Worm (Caenorhabditis elegans): Measurements from ENCODE around the gene Y53G8AR.6.
A peak's percentile ranks its signal among the peaks of the same experiment; 100 is the strongest.

The Y53G8AR.6 gene

ce11 chrIII:3273141-3273540 is 21.4 kb upstream of the Y53G8AR.6 start (continued):
- TF ChIP-seq ztf-4 (tag; optimal IDR thresholded peaks at IDR 0.05) (no peak), lin-13 (GFP tag; optimal IDR thresholded peaks at IDR 0.05) (peak; percentile 27)

- no peak for TF ChIP-seq mbf-1 (tag; optimal IDR thresholded peaks at IDR 0.05)
- no peak for TF ChIP-seq lsy-2 (tag; optimal IDR thresholded peaks at IDR 0.05)
- TF ChIP-seq zag-1 (tag; optimal IDR thresholded peaks at IDR 0.05) = no peak
- no peak for TF ChIP-seq peb-1 (tag; optimal IDR thresholded peaks at IDR 0.05)
- TF ChIP-seq nhr-12 (tag; optimal IDR thresholded peaks at IDR 0.05) = no peak
- TF ChIP-seq mab-5 (tag; optimal IDR thresholded peaks at IDR 0.05) = no peak
- no peak for TF ChIP-seq unc-39 (tag; optimal IDR thresholded peaks at IDR 0.05)
- TF ChIP-seq nhr-25 (tag; optimal IDR thresholded peaks at IDR 0.05) = no peak
- TF ChIP-seq nhr-10 (tag; optimal IDR thresholded peaks at IDR 0.05) = no peak
- TF ChIP-seq mdl-1 (tag; optimal IDR thresholded peaks at IDR 0.05) = no peak
- TF ChIP-seq ZK546.5 (tag; optimal IDR thresholded peaks at IDR 0.05) = no peak
- no peak for TF ChIP-seq sma-9 (GFP tag; optimal IDR thresholded peaks at IDR 0.05)
- no peak for TF ChIP-seq sma-9 (tag; optimal IDR thresholded peaks at IDR 0.05)
These were observed 15.9 kb upstream of the Y53G8AR.6 start, which contains the start of gene Y53G8AM.8 for ce11 chrIII:3278610-3279009. Gene Y53G8AM.8, minus strand, starts transcription at chrIII:3278710.

- TF ChIP-seq alr-1 (tag; optimal IDR thresholded peaks at IDR 0.05) (no peak), ztf-1 (GFP tag; conservative IDR thresholded peaks at IDR 0.05) (no peak), nhr-77 (tag; optimal IDR thresholded peaks at IDR 0.05) (no peak), lin-39 (tag; optimal IDR thresholded peaks at IDR 0.05) (no peak), nhr-6 (tag; optimal IDR thresholded peaks at IDR 0.05) (peak; percentile 76), nhr-237 (tag; optimal IDR thresholded peaks at IDR 0.05) (peak; percentile 50), C34F6.9 (tag; optimal IDR thresholded peaks at IDR 0.05) (peak; percentile 92), sma-9 (GFP tag; optimal IDR thresholded peaks at IDR 0.05) (peak; percentile 94), sma-9 (tag; optimal IDR thresholded peaks at IDR 0.05) (no peak), peb-1 (tag; optimal IDR thresholded peaks at IDR 0.05) (no peak), elt-1 (tag; optimal IDR thresholded peaks at IDR 0.05) (no peak), ceh-82 (tag; optimal IDR thresholded peaks at IDR 0.05) (no peak), sma-3 (GFP tag; optimal IDR thresholded peaks at IDR 0.05) (peak; percentile 88), sem-4 (tag; optimal IDR thresholded peaks at IDR 0.05) (peak; percentile 83), lin-13 (GFP tag; optimal IDR thresholded peaks at IDR 0.05) (peak; percentile 76), nhr-25 (tag; optimal IDR thresholded peaks at IDR 0.05) (peak; percentile 94), nhr-11 (tag; optimal IDR thresholded peaks at IDR 0.05) (no peak), dmd-4 (tag; optimal IDR thresholded peaks at IDR 0.05) (no peak), unc-55 (GFP tag; optimal IDR thresholded peaks at IDR 0.05) (peak; percentile 67), nhr-10 (tag; optimal IDR thresholded peaks at IDR 0.05) (no peak), skn-1 (tag; optimal IDR thresholded peaks at IDR 0.05) (no peak), nhr-21 (tag; optimal IDR thresholded peaks at IDR 0.05) (peak; percentile 58), ZK546.5 (tag; optimal IDR thresholded peaks at IDR 0.05) (no peak), mab-5 (tag; optimal IDR thresholded peaks at IDR 0.05) (peak; percentile 65), crh-2 (tag; optimal IDR thresholded peaks at IDR 0.05) (peak; percentile 69), ama-1 (optimal IDR thresholded peaks at IDR 0.05) (no peak), ztf-11 (tag; optimal IDR thresholded peaks at IDR 0.05) (no peak), unc-62 (GFP tag; optimal IDR thresholded peaks at IDR 0.05) (no peak), lin-11 (tag; optimal IDR thresholded peaks at IDR 0.05) (no peak), F13H6.1 (tag; optimal IDR thresholded peaks at IDR 0.05) (peak; percentile 83), R02D3.7 (tag; optimal IDR thresholded peaks at IDR 0.05) (no peak), mdl-1 (tag; optimal IDR thresholded peaks at IDR 0.05) (no peak), mbf-1 (tag; optimal IDR thresholded peaks at IDR 0.05) (no peak), lsy-2 (tag; optimal IDR thresholded peaks at IDR 0.05) (peak; percentile 73 to 89), aly-2 (tag; optimal IDR thresholded peaks at IDR 0.05) (no peak), ztf-4 (tag; optimal IDR thresholded peaks at IDR 0.05) (peak; percentile 55), nhr-129 (tag; optimal IDR thresholded peaks at IDR 0.05) (no peak), nhr-12 (tag; optimal IDR thresholded peaks at IDR 0.05) (no peak), nhr-23 (tag; optimal IDR thresholded peaks at IDR 0.05) (no peak), Y55F3AM.14 (GFP tag; optimal IDR thresholded peaks at IDR 0.05) (no peak), unc-39 (tag; optimal IDR thresholded peaks at IDR 0.05) (no peak), egl-27 (tag; optimal IDR thresholded peaks at IDR 0.05) (peak; percentile 42), zag-1 (tag; optimal IDR thresholded peaks at IDR 0.05) (no peak), gmeb-1 (tag; optimal IDR thresholded peaks at IDR 0.05) (peak; percentile 85), ceh-16 (tag; optimal IDR thresholded peaks at IDR 0.05) (no peak), blmp-1 (tag; optimal IDR thresholded peaks at IDR 0.05; ENCODE audit: insufficient read depth) (peak; percentile 49), snpc-4 (tag; optimal IDR thresholded peaks at IDR 0.05) (peak; percentile 6), elt-3 (tag; optimal IDR thresholded peaks at IDR 0.05) (no peak), fos-1 (tag; optimal IDR thresholded peaks at IDR 0.05) (peak; percentile 47)
These were observed 15.2 kb upstream of the Y53G8AR.6 start for ce11 chrIII:3279304-3279703.
